Worm (Caenorhabditis elegans) whole organism, early embryonic: Measurements from ENCODE around the gene K09F5.1.

Experiments used
- B0310.2 ChIP-seq: sonication (generic microtip); optimal IDR thresholded peaks from 2 replicates; lab custom pipeline; 2016; ENCODE audit warnings: mild to moderate bottlenecking, missing genetic modification characterization, missing compliant biosample characterization
- aly-1 ChIP-seq: sonication (generic microtip); optimal IDR thresholded peaks from 2 replicates; lab custom pipeline; 2016; ENCODE audit warnings: missing genetic modification characterization, missing compliant biosample characterization
- ama-1 ChIP-seq: fragments of 150-350 bp; optimal IDR thresholded peaks from 2 replicates; lab custom pipeline; 2014
- ceh-36 ChIP-seq: sonication (generic microtip); optimal IDR thresholded peaks from 2 replicates; lab custom pipeline; 2016; ENCODE audit warnings: missing genetic modification characterization, inconsistent platforms, missing compliant biosample characterization
- flt-1 ChIP-seq: fragments of 200-800 bp; sonication (Bioruptor generic); IDR thresholded peaks from 2 replicates; pipeline ENCODE4 v1.3.6; 2022; ENCODE audit warnings: missing genetic modification characterization, missing compliant biosample characterization
- tbx-11 ChIP-seq: fragments of 200-800 bp; sonication (Bioruptor generic); IDR thresholded peaks from 2 replicates; pipeline ENCODE4 v1.3.6; 2022; ENCODE audit warnings: missing genetic modification characterization, missing compliant biosample characterization
- tbx-37 ChIP-seq: fragments of 200-800 bp; sonication (Bioruptor generic); conservative IDR thresholded peaks from 2 replicates; pipeline ENCODE4 v1.3.6; 2022; ENCODE audit warnings: missing genetic modification reagents, missing genetic modification characterization, missing compliant biosample characterization

ce11 chrX:7733571-7733970 is 5.9 kb upstream of the K09F5.1 start:
- no peak for TF ChIP-seq tbx-11 (GFP tag; lab: Robert Waterston, UW)
- TF ChIP-seq flt-1 (GFP tag; lab: Robert Waterston, UW) = no peak
- no peak for TF ChIP-seq ceh-36 (tag; lab: Kevin White, UChicago)
- no peak for TF ChIP-seq ama-1 (lab: Kevin White, UChicago)
- TF ChIP-seq B0310.2 (tag; lab: Kevin White, UChicago) = no peak
- TF ChIP-seq tbx-37 (GFP tag; lab: Robert Waterston, UW) = no peak
- no peak for TF ChIP-seq aly-1 (tag; lab: Kevin White, UChicago)
